Fruit fly (Drosophila melanogaster) whole organism, prepupa: ENCODE measurements around the gene Duox.

Experiments
- CG11294 ChIP-seq: fragments of 200-800 bp; sonication (Bioruptor generic); IDR thresholded peaks from 2 replicates; pipeline ENCODE4 v1.3.6; 2022; ENCODE audit warnings: missing biosample characterization, missing genetic modification characterization
- CG11902 ChIP-seq: fragments of 200-800 bp; sonication (Bioruptor generic); optimal IDR thresholded peaks from 3 replicates; lab custom pipeline; 2016; ENCODE audit warnings: missing biosample characterization, missing genetic modification characterization
- CG1621 ChIP-seq: fragments of 200-800 bp; sonication (Bioruptor generic); optimal IDR thresholded peaks from 3 replicates; lab custom pipeline; 2018; ENCODE audit warnings: missing biosample characterization, mild to moderate bottlenecking, missing genetic modification characterization
- CG31627 ChIP-seq: fragments of 200-800 bp; sonication (Bioruptor generic); optimal IDR thresholded peaks from 3 replicates; lab custom pipeline; 2016; ENCODE audit warnings: missing biosample characterization, missing genetic modification characterization
- CG6163 ChIP-seq: fragments of 200-800 bp; sonication (Bioruptor generic); IDR thresholded peaks from 3 replicates; pipeline ENCODE4 v1.3.6; 2022; ENCODE audit warnings: missing biosample characterization, missing genetic modification characterization
- CG6808 ChIP-seq: fragments of 200-800 bp; sonication (Bioruptor generic); optimal IDR thresholded peaks from 3 replicates; lab custom pipeline; 2017; ENCODE audit warnings: missing biosample characterization, missing genetic modification characterization, mild to moderate bottlenecking, moderate library complexity, missing genetic modification reagents
- CG6854 ChIP-seq: fragments of 200-800 bp; sonication (Bioruptor generic); optimal IDR thresholded peaks from 2 replicates; lab custom pipeline; 2017; ENCODE audit warnings: missing biosample characterization, mild to moderate bottlenecking, missing genetic modification characterization
- CG7368 ChIP-seq: fragments of 200-800 bp; sonication (Bioruptor generic); optimal IDR thresholded peaks from 3 replicates; lab custom pipeline; 2016; ENCODE audit warnings: missing biosample characterization, missing genetic modification characterization
- Eip78C ChIP-seq: fragments of 200-800 bp; sonication (Bioruptor generic); peaks from one replicate; lab custom pipeline; 2016; ENCODE audit warnings: missing biosample characterization, missing genetic modification characterization
- Eip93F ChIP-seq: fragments of 200-800 bp; sonication (Bioruptor generic); optimal IDR thresholded peaks from 2 replicates; lab custom pipeline; 2016; ENCODE audit warnings: missing biosample characterization, mild to moderate bottlenecking, missing genetic modification characterization
- Gug ChIP-seq: fragments of 200-800 bp; sonication (Bioruptor generic); IDR thresholded peaks from 2 replicates; pipeline ENCODE4 v1.3.6; 2022; ENCODE audit warnings: missing biosample characterization, missing genetic modification characterization
- achi ChIP-seq: fragments of 200-800 bp; sonication (Bioruptor generic); optimal IDR thresholded peaks from 3 replicates; lab custom pipeline; 2016; ENCODE audit warnings: missing biosample characterization, missing genetic modification characterization
- acj6 ChIP-seq: fragments of 200-800 bp; sonication (Bioruptor generic); optimal IDR thresholded peaks from 3 replicates; lab custom pipeline; 2016; ENCODE audit warnings: missing biosample characterization, missing genetic modification characterization

- TF ChIP-seq CG11294 (GFP tag; lab: Robert Waterston, UW) (no peak), Eip78C (no peak), CG11902 (no peak), Eip93F (no peak), CG6854 (GFP tag; lab: Kevin White, UChicago) (no peak), CG1621 (tag; lab: Kevin White, UChicago) (no peak), CG6808 (GFP tag; lab: Kevin White, UChicago) (no peak), Gug (no peak), achi (GFP tag; lab: Kevin White, UChicago) (no peak), CG31627 (GFP tag; lab: Kevin White, UChicago) (no peak), CG7368 (GFP tag; lab: Kevin White, UChicago) (no peak), CG6163 (no peak), acj6 (GFP tag; lab: Kevin White, UChicago) (no peak)
Measured at dm6 chr2L:2872309-2872932, 42.4 kb upstream of the Duox start.
